Fruit fly (Drosophila melanogaster): ENCODE data around the gene CG6834.

Gene CG6834

DNA sequence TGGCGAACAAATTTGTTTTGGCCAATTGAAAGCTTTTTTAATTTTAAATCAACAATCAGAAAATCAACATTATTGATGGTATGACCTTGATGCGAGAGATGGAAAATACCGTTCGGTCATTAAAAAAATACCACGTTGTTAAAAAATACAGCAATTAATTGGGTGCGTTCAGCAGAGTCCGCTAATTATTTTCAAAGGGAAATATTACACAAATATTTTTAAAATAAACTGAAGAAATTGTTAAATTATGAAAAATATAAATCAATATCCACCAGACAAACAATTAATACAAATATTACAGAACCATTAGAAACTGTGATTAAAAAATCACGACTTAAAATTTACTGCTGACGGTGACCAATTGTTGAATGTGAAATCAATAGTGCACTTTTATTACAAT is 9.9 kb downstream of the CG6834 start, which contains the start of gene CG18476 (continued):
- peak; percentile 85 for TF ChIP-seq sug (tag; optimal IDR thresholded peaks at IDR 0.05)
- peak; percentile 78 for TF ChIP-seq pho (GFP tag; optimal IDR thresholded peaks at IDR 0.05)
- TF ChIP-seq lbe (GFP tag; optimal IDR thresholded peaks at IDR 0.05) = peak; percentile 79
- TF ChIP-seq CG7987 (GFP tag; optimal IDR thresholded peaks at IDR 0.05) = peak; percentile 50
- no peak for TF ChIP-seq hb (GFP tag; IDR thresholded peaks at IDR 0.05; ENCODE audit: partially characterized antibody)
- TF ChIP-seq CG11085 (GFP tag; IDR thresholded peaks at IDR 0.05) = peak; percentile 90
- peak; percentile 89 for TF ChIP-seq CG12299 (tag; optimal IDR thresholded peaks at IDR 0.05)
- TF ChIP-seq Lhr (GFP tag; optimal IDR thresholded peaks at IDR 0.05) = peak; percentile 64
- TF ChIP-seq ftz-f1 (GFP tag; optimal IDR thresholded peaks at IDR 0.05) = peak; percentile 54
- TF ChIP-seq CG14050 (GFP tag; IDR thresholded peaks at IDR 0.05) = peak; percentile 86
- TF ChIP-seq CG30403 (GFP tag; optimal IDR thresholded peaks at IDR 0.05) = peak; percentile 95
- TF ChIP-seq CG32532 (GFP tag; IDR thresholded peaks at IDR 0.05) = peak; percentile 96
- TF ChIP-seq CG10431 (GFP tag; optimal IDR thresholded peaks at IDR 0.05) = no peak
- TF ChIP-seq CG2202 (tag; optimal IDR thresholded peaks at IDR 0.05) = peak; percentile 64
- TF ChIP-seq stc (GFP tag; IDR thresholded peaks at IDR 0.05) = peak; percentile 94
- peak; percentile 87 for TF ChIP-seq Oaz (GFP tag; IDR thresholded peaks at IDR 0.05)
- TF ChIP-seq Rfx (GFP tag; IDR thresholded peaks at IDR 0.05) = peak; percentile 96
- TF ChIP-seq Blimp-1 (GFP tag; optimal IDR thresholded peaks at IDR 0.05) = peak; percentile 92
- TF ChIP-seq Asciz (GFP tag; optimal IDR thresholded peaks at IDR 0.05) = peak; percentile 90
- peak; percentile 39 for TF ChIP-seq CG1792 (GFP tag; optimal IDR thresholded peaks at IDR 0.05)
- TF ChIP-seq C15 (GFP tag; IDR thresholded peaks at IDR 0.05) = peak; percentile 81; the same call in 2 of the 3 replicates
- TF ChIP-seq pzg (GFP tag; optimal IDR thresholded peaks at IDR 0.05) = peak; percentile 45
- TF ChIP-seq sens-2 (GFP tag; IDR thresholded peaks at IDR 0.05) = peak; percentile 62
- TF ChIP-seq Nf-YC (tag; optimal IDR thresholded peaks at IDR 0.05) = peak; percentile 84
- peak; percentile 84 for TF ChIP-seq CG13894 (tag; optimal IDR thresholded peaks at IDR 0.05)
- TF ChIP-seq CG11398 (GFP tag; optimal IDR thresholded peaks at IDR 0.05) = no peak
- peak; percentile 52 for TF ChIP-seq Atf3 (GFP tag; optimal IDR thresholded peaks at IDR 0.05)
- TF ChIP-seq croc (GFP tag; conservative IDR thresholded peaks at IDR 0.05) = peak; percentile 92
- no peak for TF ChIP-seq eve (GFP tag; optimal IDR thresholded peaks at IDR 0.05)
- TF ChIP-seq CG3281 (GFP tag; optimal IDR thresholded peaks at IDR 0.05) = peak; percentile 91
- peak; percentile 84 for TF ChIP-seq CG12155 (GFP tag; optimal IDR thresholded peaks at IDR 0.05)
- peak; percentile 96 for TF ChIP-seq lmd (GFP tag; IDR thresholded peaks at IDR 0.05)
- peak; percentile 84 for TF ChIP-seq GATAe (GFP tag; conservative IDR thresholded peaks at IDR 0.05)
- TF ChIP-seq cg (GFP tag; optimal IDR thresholded peaks at IDR 0.05) = no peak
- TF ChIP-seq CG5245 (GFP tag; optimal IDR thresholded peaks at IDR 0.05) = peak; percentile 77
- TF ChIP-seq MTF-1 (GFP tag; optimal IDR thresholded peaks at IDR 0.05; ENCODE audit: borderline replicate concordance) = peak; percentile 59
- TF ChIP-seq Neu2 (GFP tag; optimal IDR thresholded peaks at IDR 0.05; ENCODE audit: borderline replicate concordance) = no peak
- peak; percentile 86 for TF ChIP-seq CG11093 (GFP tag; IDR thresholded peaks at IDR 0.05)
- TF ChIP-seq CG5180 (GFP tag; optimal IDR thresholded peaks at IDR 0.05) = peak; percentile 74
- TF ChIP-seq psq (GFP tag; optimal IDR thresholded peaks at IDR 0.05) = peak; percentile 51
- TF ChIP-seq slou (GFP tag; optimal IDR thresholded peaks at IDR 0.05) = peak; percentile 55
- peak; percentile 94 for TF ChIP-seq CG14014 (GFP tag; IDR thresholded peaks at IDR 0.05)
- peak; percentile 87 for TF ChIP-seq toy (GFP tag; IDR thresholded peaks at IDR 0.05)
- no peak for TF ChIP-seq TFAM (GFP tag; optimal IDR thresholded peaks at IDR 0.05)
- peak; percentile 54 for TF ChIP-seq NC2β (GFP tag; optimal IDR thresholded peaks at IDR 0.05)
- peak; percentile 80 for TF ChIP-seq CG6765 (GFP tag; optimal IDR thresholded peaks at IDR 0.05)
- TF ChIP-seq CG6813 (GFP tag; optimal IDR thresholded peaks at IDR 0.05) = peak; percentile 76
- TF ChIP-seq zf30C (GFP tag; optimal IDR thresholded peaks at IDR 0.05) = no peak
- peak; percentile 89 for TF ChIP-seq CG10209 (GFP tag; optimal IDR thresholded peaks at IDR 0.05)
- no peak for TF ChIP-seq prd (optimal IDR thresholded peaks at IDR 0.05)
- peak; percentile 96 for TF ChIP-seq prd (GFP tag; IDR thresholded peaks at IDR 0.05)
